Worm (Caenorhabditis elegans): ENCODE data around the gene cyp-13A1.

The cyp-13A1 gene

ce11 chrII:9774653-9775052, 7.1 kb downstream of the cyp-13A1 start (continued):
- TF ChIP-seq tbx-7 (tag; optimal IDR thresholded peaks at IDR 0.05) (peak; percentile 26), K09A11.1 (tag; optimal IDR thresholded peaks at IDR 0.05; ENCODE audit: insufficient read depth) (peak; percentile 61), ceh-45 (GFP tag; IDR thresholded peaks at IDR 0.05) (0 out of 2 replicates have a peak, but pooled peaks have one; percentile 61), C38D4.7 (GFP tag; optimal IDR thresholded peaks at IDR 0.05) (peak; percentile 81), ceh-48 (tag; optimal IDR thresholded peaks at IDR 0.05) (peak; percentile 66), ceh-18 (tag; optimal IDR thresholded peaks at IDR 0.05) (peak; percentile 10), ceh-2 (tag; optimal IDR thresholded peaks at IDR 0.05) (peak; percentile 76), ttx-3 (tag; optimal IDR thresholded peaks at IDR 0.05) (peak; percentile 90), rnt-1 (tag; optimal IDR thresholded peaks at IDR 0.05) (peak; percentile 77), lin-11 (tag; optimal IDR thresholded peaks at IDR 0.05) (peak; percentile 71), ets-4 (tag; optimal IDR thresholded peaks at IDR 0.05) (peak; percentile 45), gmeb-2 (tag; optimal IDR thresholded peaks at IDR 0.05) (peak; percentile 84), ahr-1 (tag; optimal IDR thresholded peaks at IDR 0.05) (no peak), hlh-30 (tag; optimal IDR thresholded peaks at IDR 0.05; ENCODE audit: insufficient read depth) (peak; percentile 2), pha-4 (tag; optimal IDR thresholded peaks at IDR 0.05) (no peak), Y22D7AL.16 (tag; optimal IDR thresholded peaks at IDR 0.05) (peak; percentile 66), unc-86 (tag; optimal IDR thresholded peaks at IDR 0.05) (peak; percentile 87), zip-5 (tag; optimal IDR thresholded peaks at IDR 0.05) (peak; percentile 43), unc-42 (tag; optimal IDR thresholded peaks at IDR 0.05) (peak; percentile 43), ama-1 (optimal IDR thresholded peaks at IDR 0.05) (no peak), ceh-19 (GFP tag; optimal IDR thresholded peaks at IDR 0.05) (peak; percentile 82), ceh-31 (tag; optimal IDR thresholded peaks at IDR 0.05) (peak; percentile 63), che-1 (tag; optimal IDR thresholded peaks at IDR 0.05) (peak; percentile 80), fkh-10 (GFP tag; optimal IDR thresholded peaks at IDR 0.05) (no peak)

ce11 chrII:9773892-9774581, 7.8 kb downstream of the cyp-13A1 start, which contains the start of gene ZK1321.4:
ZK1321.4 (minus strand) TSS chrII:9773942.
- no peak for TF ChIP-seq hlh-30 (tag; optimal IDR thresholded peaks at IDR 0.05; ENCODE audit: insufficient read depth)
- no peak for TF ChIP-seq Y22D7AL.16 (tag; optimal IDR thresholded peaks at IDR 0.05)
- no peak for TF ChIP-seq C38D4.7 (GFP tag; optimal IDR thresholded peaks at IDR 0.05)
- no peak for TF ChIP-seq unc-86 (tag; optimal IDR thresholded peaks at IDR 0.05)
- no peak for TF ChIP-seq unc-3 (GFP tag; conservative IDR thresholded peaks at IDR 0.05)
- TF ChIP-seq unc-3 (tag; optimal IDR thresholded peaks at IDR 0.05), result no peak
- TF ChIP-seq nhr-232 (tag; optimal IDR thresholded peaks at IDR 0.05), result no peak
- no peak for TF ChIP-seq pha-4 (tag; optimal IDR thresholded peaks at IDR 0.05)
- no peak for TF ChIP-seq gmeb-2 (tag; optimal IDR thresholded peaks at IDR 0.05)
- no peak for TF ChIP-seq dmd-4 (tag; optimal IDR thresholded peaks at IDR 0.05; ENCODE audit: borderline replicate concordance)
- TF ChIP-seq unc-55 (GFP tag; optimal IDR thresholded peaks at IDR 0.05), result no peak
- no peak for TF ChIP-seq hlh-6 (tag; optimal IDR thresholded peaks at IDR 0.05)
- TF ChIP-seq unc-42 (tag; optimal IDR thresholded peaks at IDR 0.05), result no peak
- TF ChIP-seq elt-4 (tag; optimal IDR thresholded peaks at IDR 0.05), result no peak
- TF ChIP-seq ceh-19 (GFP tag; optimal IDR thresholded peaks at IDR 0.05), result no peak
- no peak for TF ChIP-seq ceh-22 (tag; optimal IDR thresholded peaks at IDR 0.05)
- TF ChIP-seq C08G9.2 (tag; optimal IDR thresholded peaks at IDR 0.05), result no peak
- no peak for TF ChIP-seq ceh-48 (tag; optimal IDR thresholded peaks at IDR 0.05)

ce11 chrII:9769797-9770520, 11.8 kb downstream of the cyp-13A1 start, which contains the start of gene aqp-10:
aqp-10 (minus strand) TSS chrII:9769847.
- peak; percentile 47 for TF ChIP-seq tbx-2 (tag; optimal IDR thresholded peaks at IDR 0.05)
- TF ChIP-seq dve-1 (tag; optimal IDR thresholded peaks at IDR 0.05), result no peak
- no peak for TF ChIP-seq ceh-45 (GFP tag; IDR thresholded peaks at IDR 0.05)
- TF ChIP-seq unc-55 (GFP tag; optimal IDR thresholded peaks at IDR 0.05), result no peak
- TF ChIP-seq hlh-30 (tag; optimal IDR thresholded peaks at IDR 0.05; ENCODE audit: insufficient read depth), result peak; percentile 24
- TF ChIP-seq nfya-1 (tag; optimal IDR thresholded peaks at IDR 0.05), result peak; percentile 68
- TF ChIP-seq elt-2 (tag; optimal IDR thresholded peaks at IDR 0.05), result peak; percentile 50
